Fruit fly (Drosophila melanogaster): Measurements from ENCODE around the gene aay.
A peak's percentile ranks its signal among the peaks of the same experiment; 100 is the strongest.

aay gene

dm6 chr3L:9425838-9426237 is 2.8 kb downstream of the aay start (continued):
- TF ChIP-seq sc (optimal IDR thresholded peaks at IDR 0.05) (no peak), sc (GFP tag; optimal IDR thresholded peaks at IDR 0.05) (no peak), B-H2 (GFP tag; optimal IDR thresholded peaks at IDR 0.05) (no peak), Opbp (GFP tag; IDR thresholded peaks at IDR 0.05; ENCODE audit: partially characterized antibody) (no peak), B-H1 (GFP tag; IDR thresholded peaks at IDR 0.05) (no peak), E2f2 (GFP tag; IDR thresholded peaks at IDR 0.05) (no peak), CG16779 (GFP tag; IDR thresholded peaks at IDR 0.05) (no peak), Eip74EF (GFP tag; optimal IDR thresholded peaks at IDR 0.05) (no peak), CG1603 (tag; optimal IDR thresholded peaks at IDR 0.05) (no peak), kay (GFP tag; optimal IDR thresholded peaks at IDR 0.05) (no peak), chn (GFP tag; optimal IDR thresholded peaks at IDR 0.05) (no peak), twi (tag; optimal IDR thresholded peaks at IDR 0.05) (no peak), ATbp (GFP tag; optimal IDR thresholded peaks at IDR 0.05) (peak; percentile 29), CG3065 (GFP tag; optimal IDR thresholded peaks at IDR 0.05) (no peak), Hr39 (optimal IDR thresholded peaks at IDR 0.05) (no peak), gcm2 (GFP tag; optimal IDR thresholded peaks at IDR 0.05) (no peak), z (GFP tag; IDR thresholded peaks at IDR 0.05) (no peak), trh (GFP tag; optimal IDR thresholded peaks at IDR 0.05) (no peak), Chrac-16 (GFP tag; optimal IDR thresholded peaks at IDR 0.05) (no peak), bowl (GFP tag; IDR thresholded peaks at IDR 0.05) (no peak), CG11398 (GFP tag; optimal IDR thresholded peaks at IDR 0.05) (no peak), Hr78 (GFP tag; optimal IDR thresholded peaks at IDR 0.05) (no peak), Hr51 (GFP tag; optimal IDR thresholded peaks at IDR 0.05) (peak in 1 of 2 experiments; percentile 40), seq (GFP tag; IDR thresholded peaks at IDR 0.05) (no peak), Nf-YB (GFP tag; optimal IDR thresholded peaks at IDR 0.05) (no peak), CG11560 (tag; IDR thresholded peaks at IDR 0.05) (no peak), CG30403 (GFP tag; optimal IDR thresholded peaks at IDR 0.05) (peak; percentile 29), CG10654 (GFP tag; optimal IDR thresholded peaks at IDR 0.05) (no peak), HHEX (GFP tag; optimal IDR thresholded peaks at IDR 0.05) (no peak), Doc2 (GFP tag; IDR thresholded peaks at IDR 0.05) (no peak), fru (optimal IDR thresholded peaks at IDR 0.05) (no peak), MESR4 (GFP tag; optimal IDR thresholded peaks at IDR 0.05) (no peak), chif (GFP tag; optimal IDR thresholded peaks at IDR 0.05) (no peak), CG13894 (tag; optimal IDR thresholded peaks at IDR 0.05) (no peak), CG1233 (GFP tag; optimal IDR thresholded peaks at IDR 0.05) (no peak), CG11456 (GFP tag; IDR thresholded peaks at IDR 0.05) (no peak), dan (GFP tag; IDR thresholded peaks at IDR 0.05) (no peak), CG18764 (GFP tag; optimal IDR thresholded peaks at IDR 0.05) (no peak), sens (GFP tag) (peak; percentile 61), ci (GFP tag; IDR thresholded peaks at IDR 0.05) (peak; percentile 50; the same call in 1 of the 3 replicates), crol (GFP tag; IDR thresholded peaks at IDR 0.05) (no peak), BEAF-32 (GFP tag; optimal IDR thresholded peaks at IDR 0.05) (no peak), dpn (GFP tag; optimal IDR thresholded peaks at IDR 0.05) (no peak), CG17361 (GFP tag; IDR thresholded peaks at IDR 0.05) (no peak), ken (GFP tag; IDR thresholded peaks at IDR 0.05) (0 out of 3 replicates have a peak, but pooled peaks have one; percentile 17), slbo (GFP tag; IDR thresholded peaks at IDR 0.05) (no peak), CG5245 (GFP tag; optimal IDR thresholded peaks at IDR 0.05) (no peak), gsb (GFP tag; IDR thresholded peaks at IDR 0.05) (no peak), CG9797 (GFP tag; optimal IDR thresholded peaks at IDR 0.05) (no peak), CG8388 (GFP tag; optimal IDR thresholded peaks at IDR 0.05) (no peak), CkIIα-i1 (GFP tag; IDR thresholded peaks at IDR 0.05) (no peak), gcm (GFP tag; optimal IDR thresholded peaks at IDR 0.05) (no peak), salm (tag; optimal IDR thresholded peaks at IDR 0.05) (no peak)

All from whole organism, embryonic.